Worm (Caenorhabditis elegans) whole organism, L4/young adult: ENCODE results near the gene akt-1.

ENCODE experiments used
- W03F9.2 ChIP-seq: fragments of 150-350 bp; optimal IDR thresholded peaks from 2 replicates; lab custom pipeline; 2014; ENCODE audit warnings: missing biosample characterization, missing genetic modification characterization
- him-1 ChIP-seq: sonication (generic microtip); optimal IDR thresholded peaks from 2 replicates; lab custom pipeline; 2016; ENCODE audit warnings: missing genotype, missing genetic modification reagents, missing genetic modification characterization, missing compliant biosample characterization

ce11 chrV:10287260-10287659 is 38.6 kb downstream of the akt-1 start, which contains the start of gene B0024.3:
- no peak for TF ChIP-seq him-1 (tag; lab: Kevin White, UChicago)
- no peak for TF ChIP-seq W03F9.2 (tag; lab: Kevin White, UChicago)
